Worm (Caenorhabditis elegans): ENCODE measurements around the gene sysm-1.

The sysm-1 gene

ce11 chrII:9057035-9057668 is 25.8 kb downstream of the sysm-1 start, which contains the start of gene rpl-32 (continued):
- TF ChIP-seq daf-19 (GFP tag; conservative IDR thresholded peaks at IDR 0.05) (0 out of 2 replicates have a peak, but pooled peaks have one; percentile 17), unc-62 (GFP tag; optimal IDR thresholded peaks at IDR 0.05 in 1 of 2) (no peak), unc-62 (tag; optimal IDR thresholded peaks at IDR 0.05) (no peak), F37D6.2 (tag; optimal IDR thresholded peaks at IDR 0.05) (peak; percentile 14), spr-1 (tag; optimal IDR thresholded peaks at IDR 0.05) (no peak), zfp-3 (GFP tag; conservative IDR thresholded peaks at IDR 0.05) (no peak), D1046.2 (GFP tag; IDR thresholded peaks at IDR 0.05) (no peak), ctbp-1 (GFP tag; IDR thresholded peaks at IDR 0.05) (no peak), daf-12 (tag; optimal IDR thresholded peaks at IDR 0.05) (no peak), T26A8.4 (GFP tag; IDR thresholded peaks at IDR 0.05) (no peak), nhr-111 (GFP tag; optimal IDR thresholded peaks at IDR 0.05) (no peak), attf-4 (tag; optimal IDR thresholded peaks at IDR 0.05) (no peak), nhr-237 (tag; optimal IDR thresholded peaks at IDR 0.05) (no peak), F10B5.3 (tag; optimal IDR thresholded peaks at IDR 0.05) (no peak), F49E8.2 (tag; optimal IDR thresholded peaks at IDR 0.05; ENCODE audit: borderline replicate concordance) (no peak), mes-2 (tag; optimal IDR thresholded peaks at IDR 0.05; ENCODE audit: poor library complexity, severe bottlenecking) (peak; percentile 80), hlh-11 (tag; optimal IDR thresholded peaks at IDR 0.05) (peak; percentile 76), ceh-32 (tag; optimal IDR thresholded peaks at IDR 0.05; ENCODE audit: poor library complexity) (no peak), ceh-44 (GFP tag; IDR thresholded peaks at IDR 0.05) (no peak), fos-1 (tag; optimal IDR thresholded peaks at IDR 0.05) (no peak), ZK337.2 (GFP tag; IDR thresholded peaks at IDR 0.05) (no peak), zfp-2 (tag; optimal IDR thresholded peaks at IDR 0.05) (no peak), snpc-4 (tag; optimal IDR thresholded peaks at IDR 0.05) (no peak), lin-13 (GFP tag; optimal IDR thresholded peaks at IDR 0.05) (peak; percentile 70), nhr-11 (tag; optimal IDR thresholded peaks at IDR 0.05) (peak; percentile 81)

- TF ChIP-seq F49E8.2 (tag; optimal IDR thresholded peaks at IDR 0.05; ENCODE audit: borderline replicate concordance) (peak; percentile 90), Y5F2A.4 (GFP tag; optimal IDR thresholded peaks at IDR 0.05) (peak; percentile 17), snpc-1.2 (GFP tag; IDR thresholded peaks at IDR 0.05) (peak; percentile 53; the same call in 1 of the 2 replicates), lin-38 (GFP tag; IDR thresholded peaks at IDR 0.05) (peak; percentile 82), Y48G9A.11 (GFP tag; IDR thresholded peaks at IDR 0.05) (peak; percentile 70), nhr-237 (tag; optimal IDR thresholded peaks at IDR 0.05) (no peak), ama-1 (optimal IDR thresholded peaks at IDR 0.05) (peak; percentile 59), F44E2.7 (GFP tag; IDR thresholded peaks at IDR 0.05) (0 out of 2 replicates have a peak, but pooled peaks have one; percentile 38), arid-1 (GFP tag; conservative IDR thresholded peaks at IDR 0.05) (peak; percentile 81), hmg-1.1 (GFP tag; IDR thresholded peaks at IDR 0.05) (no peak), zfp-2 (tag; optimal IDR thresholded peaks at IDR 0.05) (no peak), D1046.2 (GFP tag; IDR thresholded peaks at IDR 0.05) (0 out of 2 replicates have a peak, but pooled peaks have one; percentile 8), dmd-8 (GFP tag; IDR thresholded peaks at IDR 0.05) (peak; percentile 65; the same call in 1 of the 2 replicates), Y105C5A.15 (GFP tag; IDR thresholded peaks at IDR 0.05) (no peak), tra-1 (GFP tag; IDR thresholded peaks at IDR 0.05) (0 out of 2 replicates have a peak, but pooled peaks have one; percentile 31), ctbp-1 (GFP tag; IDR thresholded peaks at IDR 0.05) (0 out of 2 replicates have a peak, but pooled peaks have one; percentile 33), madf-5 (GFP tag; IDR thresholded peaks at IDR 0.05) (0 out of 4 replicates have a peak, but pooled peaks of 1 of the 2 experiments have one; percentile 27), unc-130 (GFP tag; optimal IDR thresholded peaks at IDR 0.05) (peak; percentile 18), daf-19 (GFP tag; conservative IDR thresholded peaks at IDR 0.05) (0 out of 2 replicates have a peak, but pooled peaks have one; percentile 18)
These were observed 26.7 kb downstream of the sysm-1 start for ce11 chrII:9056215-9056819.
